Fruit fly (Drosophila melanogaster) Kc167 (cell line): ENCODE data around the gene mah.

Experiments used
- Myc ChIP-seq: fragments of >200 bp; optimal IDR thresholded peaks from 2 replicates; lab custom pipeline; 2017; ENCODE audit warnings: missing external identifiers
- h ChIP-seq: fragments of >200 bp; optimal IDR thresholded peaks from 3 replicates; lab custom pipeline; 2018; ENCODE audit warnings: missing external identifiers
- insv ChIP-seq: fragments of >200 bp; optimal IDR thresholded peaks from 3 replicates; lab custom pipeline; 2018; ENCODE audit warnings: missing external identifiers

DNA sequence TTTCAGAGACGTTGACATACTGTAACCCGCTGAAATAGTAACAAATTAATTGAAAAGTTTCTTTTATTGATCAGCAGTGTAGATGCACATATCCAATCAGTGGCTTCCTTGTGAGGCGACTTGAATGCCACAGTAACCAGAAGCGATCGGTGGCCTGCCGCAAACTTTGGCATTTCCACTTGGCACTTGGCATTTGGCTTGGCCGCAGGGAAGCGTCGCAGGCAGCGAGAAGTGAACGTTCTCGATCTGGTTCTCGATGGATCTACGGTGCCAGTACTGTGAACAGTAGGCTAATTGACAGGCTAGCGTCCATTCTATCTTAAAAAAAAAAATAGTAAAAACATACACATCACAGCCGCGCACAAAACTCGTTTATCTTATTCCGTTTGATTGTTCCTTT is 46.6 kb upstream of the mah start, which contains the start of gene CG10845:
- TF ChIP-seq h (lab: Kevin White, UChicago) = no peak
- TF ChIP-seq insv (lab: Kevin White, UChicago) = no peak
- TF ChIP-seq Myc (lab: Kevin White, UChicago) = no peak
